Worm (Caenorhabditis elegans) whole organism, midembryonic: ENCODE data around the gene mrpl-11.

ENCODE experiments used
- T22C8.4 ChIP-seq: fragments of 200-800 bp; sonication (Bioruptor generic); IDR thresholded peaks from 2 replicates; pipeline ENCODE4 v1.3.6; 2022; ENCODE audit warnings: missing genetic modification characterization, missing compliant biosample characterization
- cog-1 ChIP-seq: sonication (generic microtip); optimal IDR thresholded peaks from 2 replicates; lab custom pipeline; 2016; ENCODE audit warnings: missing genetic modification characterization, missing compliant biosample characterization
- flt-1 ChIP-seq: fragments of 200-800 bp; sonication (Bioruptor generic); IDR thresholded peaks from 2 replicates; pipeline ENCODE4 v1.3.6; 2022; ENCODE audit warnings: missing genetic modification characterization, missing compliant biosample characterization
- klf-2 ChIP-seq: fragments of 200-800 bp; sonication (Bioruptor generic); conservative IDR thresholded peaks from 2 replicates; pipeline ENCODE4 v1.3.6; 2022; ENCODE audit warnings: missing genetic modification reagents, missing genetic modification characterization, missing compliant biosample characterization
- med-1 ChIP-seq: sonication (generic microtip); optimal IDR thresholded peaks from 2 replicates; lab custom pipeline; 2017; ENCODE audit warnings: missing genetic modification characterization, mild to moderate bottlenecking, missing compliant biosample characterization, antibody characterized with exemption, missing genetic modification reagents; ENCODE audit not compliant: insufficient read depth
- ref-1 ChIP-seq: fragments of 200-800 bp; sonication (Bioruptor generic); conservative IDR thresholded peaks from 2 replicates; pipeline ENCODE4 v1.3.6; 2022; ENCODE audit warnings: missing genetic modification reagents, missing genetic modification characterization, missing compliant biosample characterization
- tab-1 ChIP-seq: fragments of 200-800 bp; sonication (Bioruptor generic); IDR thresholded peaks from 2 replicates; pipeline ENCODE4 v1.3.6; 2022; ENCODE audit warnings: missing genetic modification characterization, missing compliant biosample characterization
- ztf-23 ChIP-seq: fragments of 200-800 bp; sonication (Bioruptor generic); IDR thresholded peaks from 2 replicates; pipeline ENCODE4 v1.3.6; 2022; ENCODE audit warnings: missing genetic modification reagents, missing genetic modification characterization, missing compliant biosample characterization
- ztf-29 ChIP-seq: fragments of 200-800 bp; sonication (Bioruptor generic); IDR thresholded peaks from 2 replicates; pipeline ENCODE4 v1.3.6; 2022; ENCODE audit warnings: missing genetic modification reagents, missing genetic modification characterization, missing compliant biosample characterization

Gene mrpl-11

ce11 chrIII:8712968-8713367 is 4.5 kb upstream of the mrpl-11 start:
- TF ChIP-seq cog-1 (tag; lab: Kevin White, UChicago) (no peak), klf-2 (GFP tag; lab: Robert Waterston, UW) (no peak), ztf-29 (GFP tag; lab: Robert Waterston, UW) (no peak), tab-1 (GFP tag; lab: Robert Waterston, UW) (no peak), ref-1 (GFP tag; lab: Robert Waterston, UW) (no peak), T22C8.4 (GFP tag; lab: Robert Waterston, UW) (no peak), flt-1 (GFP tag; lab: Robert Waterston, UW) (no peak), ztf-23 (GFP tag; lab: Robert Waterston, UW) (no peak), med-1 (GFP tag; lab: Kevin White, UChicago) (no peak)

ce11 chrIII:8716084-8716483 is 1.4 kb upstream of the mrpl-11 start, which contains the start of gene B0303.14:
Gene B0303.14, minus strand, starts transcription at chrIII:8716184.
- TF ChIP-seq ztf-29 (GFP tag; lab: Robert Waterston, UW) (no peak), T22C8.4 (GFP tag; lab: Robert Waterston, UW) (no peak), ref-1 (GFP tag; lab: Robert Waterston, UW) (no peak), flt-1 (GFP tag; lab: Robert Waterston, UW) (no peak), med-1 (GFP tag; lab: Kevin White, UChicago) (no peak), tab-1 (GFP tag; lab: Robert Waterston, UW) (no peak), klf-2 (GFP tag; lab: Robert Waterston, UW) (no peak), ztf-23 (GFP tag; lab: Robert Waterston, UW) (no peak), cog-1 (tag; lab: Kevin White, UChicago) (no peak)

ce11 chrIII:8718592-8718991 is 1.1 kb downstream of the mrpl-11 start:
- TF ChIP-seq ref-1 (GFP tag; lab: Robert Waterston, UW), result no peak
- TF ChIP-seq ztf-23 (GFP tag; lab: Robert Waterston, UW), result no peak

ce11 chrIII:8719105-8719504 is 1.7 kb downstream of the mrpl-11 start:
- TF ChIP-seq flt-1 (GFP tag; lab: Robert Waterston, UW), result no peak
- no peak for TF ChIP-seq ztf-29 (GFP tag; lab: Robert Waterston, UW)
- TF ChIP-seq med-1 (GFP tag; lab: Kevin White, UChicago), result no peak
- TF ChIP-seq T22C8.4 (GFP tag; lab: Robert Waterston, UW), result no peak
- TF ChIP-seq cog-1 (tag; lab: Kevin White, UChicago), result no peak
- no peak for TF ChIP-seq ref-1 (GFP tag; lab: Robert Waterston, UW)
- no peak for TF ChIP-seq tab-1 (GFP tag; lab: Robert Waterston, UW)
- TF ChIP-seq klf-2 (GFP tag; lab: Robert Waterston, UW), result no peak
- no peak for TF ChIP-seq ztf-23 (GFP tag; lab: Robert Waterston, UW)

- TF ChIP-seq ref-1 (GFP tag; lab: Robert Waterston, UW) (no peak), flt-1 (GFP tag; lab: Robert Waterston, UW) (no peak), med-1 (GFP tag; lab: Kevin White, UChicago) (no peak)
Measured at ce11 chrIII:8719769-8720252, 2.4 kb downstream of the mrpl-11 start, which contains the start of gene hipr-1. Gene hipr-1, plus strand, starts transcription at chrIII:8720202.

- TF ChIP-seq klf-2 (GFP tag; lab: Robert Waterston, UW), result no peak
- no peak for TF ChIP-seq ztf-23 (GFP tag; lab: Robert Waterston, UW)
- TF ChIP-seq cog-1 (tag; lab: Kevin White, UChicago), result no peak
- TF ChIP-seq med-1 (GFP tag; lab: Kevin White, UChicago), result no peak
- TF ChIP-seq ref-1 (GFP tag; lab: Robert Waterston, UW), result no peak
- no peak for TF ChIP-seq flt-1 (GFP tag; lab: Robert Waterston, UW)
- no peak for TF ChIP-seq tab-1 (GFP tag; lab: Robert Waterston, UW)
- no peak for TF ChIP-seq T22C8.4 (GFP tag; lab: Robert Waterston, UW)
- no peak for TF ChIP-seq ztf-29 (GFP tag; lab: Robert Waterston, UW)
Measured at ce11 chrIII:8725224-8725623, 7.8 kb downstream of the mrpl-11 start.

ce11 chrIII:8726019-8726894 is 8.8 kb downstream of the mrpl-11 start:
- TF ChIP-seq ztf-29 (GFP tag; lab: Robert Waterston, UW) (no peak), tab-1 (GFP tag; lab: Robert Waterston, UW) (no peak), ref-1 (GFP tag; lab: Robert Waterston, UW) (no peak), cog-1 (tag; lab: Kevin White, UChicago) (no peak), klf-2 (GFP tag; lab: Robert Waterston, UW) (no peak), ztf-23 (GFP tag; lab: Robert Waterston, UW) (no peak), T22C8.4 (GFP tag; lab: Robert Waterston, UW) (no peak), med-1 (GFP tag; lab: Kevin White, UChicago) (no peak), flt-1 (GFP tag; lab: Robert Waterston, UW) (no peak)

- TF ChIP-seq klf-2 (GFP tag; lab: Robert Waterston, UW) (no peak), cog-1 (tag; lab: Kevin White, UChicago) (no peak), T22C8.4 (GFP tag; lab: Robert Waterston, UW) (no peak), flt-1 (GFP tag; lab: Robert Waterston, UW) (no peak), med-1 (GFP tag; lab: Kevin White, UChicago) (no peak), ref-1 (GFP tag; lab: Robert Waterston, UW) (no peak)
Measured at ce11 chrIII:8731310-8731709, 13.9 kb downstream of the mrpl-11 start, which contains the start of gene ZK370.4. Gene ZK370.4, minus strand, starts transcription at chrIII:8731410.

ce11 chrIII:8731973-8732372 is 14.5 kb downstream of the mrpl-11 start:
- TF ChIP-seq T22C8.4 (GFP tag; lab: Robert Waterston, UW), result no peak
